Worm (Caenorhabditis elegans) whole organism, midembryonic: ENCODE data around the gene lsm-1.
"Not testable (repeated sequence)": the region's sequence is repeated elsewhere in the genome, so short reads cannot be mapped to it uniquely, and the experiment has no call there.

Source experiments
- T22C8.4 ChIP-seq: fragments of 200-800 bp; sonication (Bioruptor generic); IDR thresholded peaks from 2 replicates; pipeline ENCODE4 v1.3.6; 2022; ENCODE audit warnings: missing genetic modification characterization, missing compliant biosample characterization
- cog-1 ChIP-seq: sonication (generic microtip); optimal IDR thresholded peaks from 2 replicates; lab custom pipeline; 2016; ENCODE audit warnings: missing genetic modification characterization, missing compliant biosample characterization
- flt-1 ChIP-seq: fragments of 200-800 bp; sonication (Bioruptor generic); IDR thresholded peaks from 2 replicates; pipeline ENCODE4 v1.3.6; 2022; ENCODE audit warnings: missing genetic modification characterization, missing compliant biosample characterization
- klf-2 ChIP-seq: fragments of 200-800 bp; sonication (Bioruptor generic); conservative IDR thresholded peaks from 2 replicates; pipeline ENCODE4 v1.3.6; 2022; ENCODE audit warnings: missing genetic modification reagents, missing genetic modification characterization, missing compliant biosample characterization
- med-1 ChIP-seq: sonication (generic microtip); optimal IDR thresholded peaks from 2 replicates; lab custom pipeline; 2017; ENCODE audit warnings: missing genetic modification characterization, mild to moderate bottlenecking, missing compliant biosample characterization, antibody characterized with exemption, missing genetic modification reagents; ENCODE audit not compliant: insufficient read depth
- ref-1 ChIP-seq: fragments of 200-800 bp; sonication (Bioruptor generic); conservative IDR thresholded peaks from 2 replicates; pipeline ENCODE4 v1.3.6; 2022; ENCODE audit warnings: missing genetic modification reagents, missing genetic modification characterization, missing compliant biosample characterization
- tab-1 ChIP-seq: fragments of 200-800 bp; sonication (Bioruptor generic); IDR thresholded peaks from 2 replicates; pipeline ENCODE4 v1.3.6; 2022; ENCODE audit warnings: missing genetic modification characterization, missing compliant biosample characterization
- ztf-23 ChIP-seq: fragments of 200-800 bp; sonication (Bioruptor generic); IDR thresholded peaks from 2 replicates; pipeline ENCODE4 v1.3.6; 2022; ENCODE audit warnings: missing genetic modification reagents, missing genetic modification characterization, missing compliant biosample characterization
- ztf-29 ChIP-seq: fragments of 200-800 bp; sonication (Bioruptor generic); IDR thresholded peaks from 2 replicates; pipeline ENCODE4 v1.3.6; 2022; ENCODE audit warnings: missing genetic modification reagents, missing genetic modification characterization, missing compliant biosample characterization

The lsm-1 gene

DNA sequence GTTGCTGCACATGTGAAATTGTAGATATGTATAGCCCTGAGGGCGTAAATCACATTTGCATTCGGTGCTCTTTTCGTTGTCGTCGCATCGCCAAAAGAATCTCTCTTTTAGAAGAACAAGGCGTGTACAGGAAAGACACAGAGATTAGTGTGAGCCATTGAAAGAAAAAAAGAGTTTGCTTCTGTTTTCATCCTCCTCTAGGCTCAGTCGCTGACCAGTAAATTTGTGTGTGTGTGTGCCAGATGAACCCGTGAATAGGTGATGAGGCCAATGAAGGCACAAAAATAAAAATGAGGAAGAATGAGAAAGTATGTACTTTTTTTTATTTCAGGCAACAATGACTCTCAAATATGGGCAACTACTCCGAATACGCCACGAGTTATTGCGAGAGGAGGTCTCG lies 14.3 kb upstream of the lsm-1 start, which contains the start of gene mat-2:
Gene mat-2, plus strand, starts transcription at position 301 of the 400 bp plus-strand sequence.
- no peak for TF ChIP-seq ztf-23 (GFP tag; lab: Robert Waterston, UW)

DNA sequence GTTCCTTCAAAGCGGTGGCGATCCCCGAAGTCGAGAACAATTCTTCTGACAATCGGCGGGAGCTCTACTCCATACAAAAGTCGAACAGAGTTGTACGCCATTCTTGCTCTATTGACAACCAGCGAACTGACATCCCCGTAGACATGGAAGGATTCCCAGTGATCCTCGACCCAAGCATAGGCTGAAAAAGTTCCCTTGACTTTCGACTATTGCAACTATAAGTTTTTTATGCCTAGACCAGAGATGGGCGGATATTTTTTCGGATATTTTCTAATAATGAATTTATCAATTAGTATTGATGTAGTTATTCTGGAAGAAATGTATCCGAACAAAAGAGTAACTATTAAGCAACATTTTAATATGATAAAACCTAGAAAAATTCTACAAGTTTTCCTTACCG lies 5.0 kb upstream of the lsm-1 start, which contains the start of gene W10C6.2:
Gene W10C6.2, minus strand, starts transcription at position 101 of the 400 bp plus-strand sequence.
- TF ChIP-seq cog-1 (tag; lab: Kevin White, UChicago); tab-1 (GFP tag; lab: Robert Waterston, UW); T22C8.4: not testable (repeated sequence)

DNA sequence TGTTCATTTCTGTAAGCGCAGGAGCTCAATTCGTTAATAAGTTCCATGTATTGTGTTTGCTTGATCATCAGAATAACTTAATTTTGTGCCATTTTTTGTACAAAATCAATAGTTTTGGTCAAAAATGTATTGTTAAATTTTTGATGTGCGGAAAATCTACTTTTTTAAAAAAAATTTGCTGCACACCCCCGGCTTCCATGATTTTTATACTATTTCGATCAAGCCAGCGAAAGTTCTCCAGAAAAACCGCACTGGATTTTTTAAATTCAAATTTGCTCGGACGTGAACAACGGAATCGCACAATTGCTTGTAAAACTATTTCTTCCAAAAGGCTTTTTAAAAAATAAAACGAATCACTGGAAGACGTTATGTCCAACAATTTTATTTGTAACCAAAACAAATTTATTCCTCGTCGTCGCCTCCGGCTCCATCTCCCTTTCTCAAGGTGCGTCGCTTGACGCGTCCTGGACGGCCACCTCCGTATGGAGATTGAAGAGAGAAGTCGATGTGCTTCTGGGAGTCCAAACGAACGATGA lies 1.6 kb upstream of the lsm-1 start:
- no peak for TF ChIP-seq klf-2 (GFP tag; lab: Robert Waterston, UW)
- no peak for TF ChIP-seq med-1 (GFP tag; lab: Kevin White, UChicago)
- no peak for TF ChIP-seq flt-1 (GFP tag; lab: Robert Waterston, UW)
- no peak for TF ChIP-seq cog-1 (tag; lab: Kevin White, UChicago)
- no peak for TF ChIP-seq T22C8.4
- TF ChIP-seq tab-1 (GFP tag; lab: Robert Waterston, UW), result no peak
- no peak for TF ChIP-seq ztf-29 (GFP tag; lab: Robert Waterston, UW)
- no peak for TF ChIP-seq ztf-23 (GFP tag; lab: Robert Waterston, UW)
- TF ChIP-seq ref-1 (GFP tag; lab: Robert Waterston, UW), result no peak

DNA sequence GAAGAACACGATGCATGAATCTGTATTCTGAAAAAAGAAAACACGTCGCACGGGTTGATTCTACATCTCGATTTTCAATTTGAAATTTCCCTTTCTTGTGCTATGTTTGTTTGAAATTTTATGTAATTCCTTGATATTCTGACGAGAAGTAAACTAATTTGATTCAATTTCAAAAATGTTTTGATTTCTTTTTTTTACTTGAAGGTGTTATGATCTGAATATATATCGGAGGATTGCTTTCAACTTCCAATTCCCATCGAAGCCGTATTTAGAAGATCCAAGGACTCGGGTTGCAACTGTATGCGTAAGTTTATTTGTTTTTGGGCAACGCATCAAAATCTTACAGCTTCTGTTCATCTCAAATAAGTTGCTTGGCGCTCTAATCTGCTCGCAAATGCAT lies 614 bp downstream of the lsm-1 start, which contains the start of gene F40F8.1:
Gene F40F8.1, plus strand, starts transcription at position 301 of the 400 bp plus-strand sequence.
- TF ChIP-seq T22C8.4, result no peak
- no peak for TF ChIP-seq klf-2 (GFP tag; lab: Robert Waterston, UW)
- no peak for TF ChIP-seq med-1 (GFP tag; lab: Kevin White, UChicago)

DNA sequence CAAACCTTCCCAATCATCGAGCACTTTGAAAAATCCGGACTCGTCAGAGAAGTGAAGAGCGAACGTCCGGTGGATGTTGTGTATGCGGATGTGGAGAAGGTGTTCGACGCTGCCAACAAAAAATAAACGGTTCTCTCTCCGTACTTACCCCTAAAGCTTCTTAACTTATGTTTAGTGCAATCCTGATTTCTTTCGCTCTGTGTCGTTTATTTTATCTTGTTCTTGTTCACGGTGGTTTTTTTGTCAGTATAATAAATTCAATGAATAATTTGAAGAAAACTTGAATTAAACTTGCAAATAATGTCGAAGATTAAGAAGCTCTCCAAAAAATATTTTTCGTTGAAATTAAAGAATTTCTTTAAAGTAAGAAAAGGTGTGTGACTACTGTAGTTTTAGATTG lies 2.2 kb downstream of the lsm-1 start, which contains the start of gene F40F8.3:
Gene F40F8.3, plus strand, starts transcription at position 301 of the 400 bp plus-strand sequence.
- no peak for TF ChIP-seq ztf-23 (GFP tag; lab: Robert Waterston, UW)
- TF ChIP-seq T22C8.4, result no peak
- no peak for TF ChIP-seq tab-1 (GFP tag; lab: Robert Waterston, UW)
- no peak for TF ChIP-seq ref-1 (GFP tag; lab: Robert Waterston, UW)
- no peak for TF ChIP-seq klf-2 (GFP tag; lab: Robert Waterston, UW)
- no peak for TF ChIP-seq ztf-29 (GFP tag; lab: Robert Waterston, UW)
- TF ChIP-seq flt-1 (GFP tag; lab: Robert Waterston, UW), result no peak
- TF ChIP-seq cog-1 (tag; lab: Kevin White, UChicago), result no peak
- TF ChIP-seq med-1 (GFP tag; lab: Kevin White, UChicago), result no peak

DNA sequence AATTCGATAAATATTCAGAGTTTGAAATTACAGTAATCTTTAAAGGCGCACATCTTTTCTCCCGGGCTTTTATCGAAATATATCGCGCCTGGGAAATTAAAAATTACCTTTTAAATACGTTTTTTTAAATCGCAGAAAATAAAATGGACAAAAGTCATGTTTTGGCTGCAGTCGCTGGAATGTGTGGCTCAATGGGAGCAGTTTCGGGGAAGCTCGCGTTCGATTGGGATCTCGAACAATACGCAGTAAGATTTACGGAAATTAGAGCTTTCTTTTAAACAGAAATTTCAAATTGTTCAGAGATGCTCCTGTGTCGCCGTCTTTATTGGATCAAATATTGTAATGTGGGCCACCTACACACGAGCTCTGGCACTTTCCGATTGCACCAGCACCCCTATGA lies 2.8 kb downstream of the lsm-1 start, which contains the start of gene F40F8.12:
Gene F40F8.12, plus strand, starts transcription at position 301 of the 400 bp plus-strand sequence.
- TF ChIP-seq cog-1 (tag; lab: Kevin White, UChicago) (no peak), med-1 (GFP tag; lab: Kevin White, UChicago) (no peak), tab-1 (GFP tag; lab: Robert Waterston, UW) (no peak), ztf-23 (GFP tag; lab: Robert Waterston, UW) (no peak), T22C8.4 (no peak), ztf-29 (GFP tag; lab: Robert Waterston, UW) (no peak), flt-1 (GFP tag; lab: Robert Waterston, UW) (no peak), klf-2 (GFP tag; lab: Robert Waterston, UW) (no peak), ref-1 (GFP tag; lab: Robert Waterston, UW) (no peak)

DNA sequence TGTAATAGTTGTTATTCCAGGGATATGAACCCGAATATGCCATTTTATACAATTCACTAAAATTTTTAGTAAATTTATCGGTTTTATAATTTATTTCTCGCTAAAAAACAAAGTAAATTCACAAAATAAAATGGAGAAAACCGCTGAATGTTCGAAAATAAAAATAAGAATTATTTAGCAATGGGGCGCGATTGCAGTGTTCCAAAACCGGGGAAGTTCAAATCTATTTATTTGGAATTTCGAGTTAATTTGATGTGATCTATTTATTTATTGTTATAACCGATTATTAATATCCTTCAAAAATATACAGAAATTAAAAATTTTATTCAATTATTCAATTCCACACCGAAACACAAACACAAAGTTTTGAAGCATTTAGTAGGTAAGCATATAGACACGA lies 5.8 kb downstream of the lsm-1 start, which contains the start of gene F40F8.11:
Gene F40F8.11, minus strand, starts transcription at position 49 of the 400 bp plus-strand sequence.
- no peak for TF ChIP-seq T22C8.4
- peak; percentile 10 for TF ChIP-seq cog-1 (tag; lab: Kevin White, UChicago)
- no peak for TF ChIP-seq klf-2 (GFP tag; lab: Robert Waterston, UW)
- no peak for TF ChIP-seq med-1 (GFP tag; lab: Kevin White, UChicago)
- no peak for TF ChIP-seq ztf-23 (GFP tag; lab: Robert Waterston, UW)
- TF ChIP-seq tab-1 (GFP tag; lab: Robert Waterston, UW), result no peak

DNA sequence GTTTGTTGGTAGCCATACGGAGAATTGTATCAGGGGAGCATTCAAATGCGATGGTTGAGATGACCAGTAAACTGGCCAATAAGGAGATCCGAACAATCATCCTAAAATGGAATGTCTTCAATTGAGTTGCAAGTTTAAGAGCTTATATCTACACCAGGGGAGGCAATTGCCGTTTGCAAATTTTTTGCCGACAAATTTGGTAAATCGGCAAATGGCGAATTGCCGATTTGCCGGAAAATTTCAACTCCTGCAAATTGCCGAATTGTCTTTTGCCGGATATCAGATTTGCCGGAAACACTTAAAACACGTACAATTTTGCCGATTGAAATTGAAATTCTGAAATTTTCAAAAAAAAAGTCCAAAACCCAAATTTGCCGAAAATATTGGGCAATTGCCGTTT lies 8.1 kb downstream of the lsm-1 start, which contains the start of gene F40F8.5:
Gene F40F8.5, minus strand, starts transcription at position 101 of the 400 bp plus-strand sequence.
- TF ChIP-seq ztf-29 (GFP tag; lab: Robert Waterston, UW), result no peak
- TF ChIP-seq med-1 (GFP tag; lab: Kevin White, UChicago), result no peak
- no peak for TF ChIP-seq cog-1 (tag; lab: Kevin White, UChicago)
- TF ChIP-seq ztf-23 (GFP tag; lab: Robert Waterston, UW), result no peak
- TF ChIP-seq tab-1 (GFP tag; lab: Robert Waterston, UW), result no peak
- TF ChIP-seq T22C8.4, result no peak
- TF ChIP-seq klf-2 (GFP tag; lab: Robert Waterston, UW), result no peak
- no peak for TF ChIP-seq ref-1 (GFP tag; lab: Robert Waterston, UW)
- TF ChIP-seq flt-1 (GFP tag; lab: Robert Waterston, UW), result no peak

DNA sequence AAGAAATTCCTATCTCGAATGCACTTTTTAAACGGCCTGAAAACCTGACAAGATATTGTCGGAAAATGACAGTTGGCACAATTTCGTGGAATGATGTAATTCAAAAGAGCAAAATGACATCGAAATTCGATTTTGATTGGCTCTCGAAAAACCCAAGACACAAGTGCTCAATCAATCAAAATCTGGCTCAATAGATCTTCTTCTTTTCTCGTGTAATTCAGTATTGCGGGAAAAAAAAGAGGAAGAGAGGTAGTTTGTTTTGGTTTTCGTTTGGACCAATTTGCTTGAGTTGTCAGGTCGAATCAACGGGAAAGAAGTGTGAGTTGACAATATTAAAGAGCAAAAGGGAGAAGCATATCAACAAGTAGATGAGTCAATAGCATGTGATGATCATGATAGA lies 9.0 kb downstream of the lsm-1 start:
- TF ChIP-seq ztf-23 (GFP tag; lab: Robert Waterston, UW) (no peak), T22C8.4 (no peak), cog-1 (tag; lab: Kevin White, UChicago) (no peak), flt-1 (GFP tag; lab: Robert Waterston, UW) (no peak)

DNA sequence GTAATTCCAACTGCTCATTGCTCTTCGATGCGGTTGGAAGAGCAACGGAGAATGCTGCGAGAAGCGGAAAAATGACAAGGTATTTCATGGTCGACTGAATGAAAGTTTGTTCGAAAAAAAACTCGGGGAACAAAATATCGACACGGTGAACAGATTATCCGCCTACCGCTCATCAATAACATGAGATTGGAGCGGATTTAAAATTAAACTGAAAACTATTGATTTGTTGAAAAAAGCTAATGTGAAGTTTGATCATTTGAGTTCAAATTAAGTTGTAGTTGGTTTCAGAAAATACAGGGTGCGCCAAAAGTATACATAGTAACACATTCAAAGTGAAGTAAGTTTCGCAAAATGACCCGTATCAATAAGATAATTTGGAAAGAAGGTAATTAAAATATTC lies 13.4 kb downstream of the lsm-1 start, which contains the start of gene F40F8.4:
Gene F40F8.4, minus strand, starts transcription at position 101 of the 400 bp plus-strand sequence.
- TF ChIP-seq ref-1 (GFP tag; lab: Robert Waterston, UW) (no peak), ztf-29 (GFP tag; lab: Robert Waterston, UW) (no peak), med-1 (GFP tag; lab: Kevin White, UChicago) (no peak), ztf-23 (GFP tag; lab: Robert Waterston, UW) (no peak), klf-2 (GFP tag; lab: Robert Waterston, UW) (no peak), cog-1 (tag; lab: Kevin White, UChicago) (no peak), T22C8.4 (no peak)
